Worm (Caenorhabditis elegans) whole organism, midembryonic: ENCODE data around the gene srt-74.
"Not testable (repeated sequence)": the region's sequence is repeated elsewhere in the genome, so short reads cannot be mapped to it uniquely, and the experiment has no call there.

Experiments used
- T22C8.4 ChIP-seq: fragments of 200-800 bp; sonication (Bioruptor generic); IDR thresholded peaks from 2 replicates; pipeline ENCODE4 v1.3.6; 2022; ENCODE audit warnings: missing genetic modification characterization, missing compliant biosample characterization
- cog-1 ChIP-seq: sonication (generic microtip); optimal IDR thresholded peaks from 2 replicates; lab custom pipeline; 2016; ENCODE audit warnings: missing genetic modification characterization, missing compliant biosample characterization
- flt-1 ChIP-seq: fragments of 200-800 bp; sonication (Bioruptor generic); IDR thresholded peaks from 2 replicates; pipeline ENCODE4 v1.3.6; 2022; ENCODE audit warnings: missing genetic modification characterization, missing compliant biosample characterization
- klf-2 ChIP-seq: fragments of 200-800 bp; sonication (Bioruptor generic); conservative IDR thresholded peaks from 2 replicates; pipeline ENCODE4 v1.3.6; 2022; ENCODE audit warnings: missing genetic modification reagents, missing genetic modification characterization, missing compliant biosample characterization
- med-1 ChIP-seq: sonication (generic microtip); optimal IDR thresholded peaks from 2 replicates; lab custom pipeline; 2017; ENCODE audit warnings: missing genetic modification characterization, mild to moderate bottlenecking, missing compliant biosample characterization, antibody characterized with exemption, missing genetic modification reagents; ENCODE audit not compliant: insufficient read depth
- ref-1 ChIP-seq: fragments of 200-800 bp; sonication (Bioruptor generic); conservative IDR thresholded peaks from 2 replicates; pipeline ENCODE4 v1.3.6; 2022; ENCODE audit warnings: missing genetic modification reagents, missing genetic modification characterization, missing compliant biosample characterization
- tab-1 ChIP-seq: fragments of 200-800 bp; sonication (Bioruptor generic); IDR thresholded peaks from 2 replicates; pipeline ENCODE4 v1.3.6; 2022; ENCODE audit warnings: missing genetic modification characterization, missing compliant biosample characterization
- ztf-23 ChIP-seq: fragments of 200-800 bp; sonication (Bioruptor generic); IDR thresholded peaks from 2 replicates; pipeline ENCODE4 v1.3.6; 2022; ENCODE audit warnings: missing genetic modification reagents, missing genetic modification characterization, missing compliant biosample characterization
- ztf-29 ChIP-seq: fragments of 200-800 bp; sonication (Bioruptor generic); IDR thresholded peaks from 2 replicates; pipeline ENCODE4 v1.3.6; 2022; ENCODE audit warnings: missing genetic modification reagents, missing genetic modification characterization, missing compliant biosample characterization

Gene srt-74

DNA sequence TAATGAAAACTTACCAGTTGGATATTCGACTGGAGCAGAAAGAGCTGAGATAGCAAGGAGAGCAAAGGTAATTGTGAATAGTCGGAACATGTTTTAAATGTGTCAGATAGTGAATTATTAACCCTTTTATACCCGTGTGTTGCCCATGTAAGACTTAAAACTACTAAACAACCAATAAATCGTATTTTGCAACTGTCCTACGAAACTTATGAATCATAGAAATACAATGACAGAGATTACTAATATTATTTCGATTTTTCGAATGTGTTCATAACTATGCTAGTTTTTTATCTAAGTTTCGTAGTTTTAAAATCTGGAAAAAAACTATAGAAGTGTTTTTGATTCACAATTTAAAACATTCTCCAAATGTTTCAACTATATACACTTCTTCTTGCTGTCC lies 24.6 kb upstream of the srt-74 start, which contains the start of gene spig-4:
spig-4 (minus strand) TSS at position 101 of the 400 bp plus-strand sequence.
- not testable (repeated sequence) for TF ChIP-seq ztf-29, ztf-23, flt-1

DNA sequence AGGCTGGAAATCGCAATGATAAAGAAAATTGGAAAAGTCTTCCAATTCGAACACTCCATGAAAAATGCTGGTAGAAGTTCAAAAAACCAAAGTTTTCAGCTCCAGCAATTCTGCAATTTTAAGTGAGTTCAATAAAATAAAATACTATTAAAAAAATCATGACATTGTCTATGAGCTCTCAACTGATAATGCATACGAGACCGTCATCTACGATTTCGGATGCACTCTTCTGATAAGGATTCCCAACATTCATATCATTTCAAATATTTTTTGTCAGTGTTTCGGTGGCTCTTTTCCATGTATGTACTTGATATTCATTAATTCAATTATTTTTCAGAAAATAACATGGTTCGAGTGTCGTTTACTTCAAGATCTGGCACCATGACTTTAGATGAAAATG lies 19.0 kb upstream of the srt-74 start, which contains the start of gene F14D7.6:
F14D7.6 (plus strand) TSS at position 338 of the 400 bp plus-strand sequence.
- TF ChIP-seq T22C8.4 = no peak
- no peak for TF ChIP-seq cog-1
- TF ChIP-seq flt-1 = no peak
- no peak for TF ChIP-seq klf-2 (GFP tag; lab: Robert Waterston, UW)
- no peak for TF ChIP-seq tab-1
- no peak for TF ChIP-seq ref-1 (GFP tag; lab: Robert Waterston, UW)
- no peak for TF ChIP-seq med-1
- no peak for TF ChIP-seq ztf-23
- no peak for TF ChIP-seq ztf-29

DNA sequence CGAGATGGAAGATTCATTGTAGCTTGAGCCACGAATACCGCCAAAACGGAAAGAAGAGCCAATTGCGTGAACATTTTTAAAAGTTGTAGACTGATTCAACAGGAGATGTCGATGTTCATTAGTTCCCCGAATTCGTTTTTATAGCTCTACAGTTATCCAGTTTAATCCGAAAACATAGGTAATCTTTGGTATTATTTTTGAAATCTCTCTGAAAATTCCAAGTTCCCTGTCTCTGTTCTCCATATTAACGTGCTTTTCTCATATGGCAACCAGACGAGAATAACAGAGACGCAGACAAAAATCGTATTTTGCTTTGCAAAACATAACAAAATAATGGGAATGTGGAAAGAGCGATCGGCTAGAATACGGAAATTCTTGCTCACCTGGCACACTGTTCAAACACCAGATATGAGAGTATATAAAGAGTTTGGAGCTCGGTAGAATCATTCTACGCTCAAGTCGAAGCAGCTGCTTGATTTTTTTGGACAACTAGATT lies 17.5 kb upstream of the srt-74 start, which contains the start of the genes spig-3 and F14D7.12:
spig-3 (minus strand) TSS at position 101 of the 496 bp plus-strand sequence.
F14D7.12 (plus strand) TSS at position 446 of the 496 bp plus-strand sequence.
- TF ChIP-seq T22C8.4 (no peak), ztf-29 (no peak), ref-1 (GFP tag; lab: Robert Waterston, UW) (no peak), klf-2 (GFP tag; lab: Robert Waterston, UW) (no peak), cog-1 (no peak), flt-1 (no peak), tab-1 (no peak), ztf-23 (no peak), med-1 (no peak)

DNA sequence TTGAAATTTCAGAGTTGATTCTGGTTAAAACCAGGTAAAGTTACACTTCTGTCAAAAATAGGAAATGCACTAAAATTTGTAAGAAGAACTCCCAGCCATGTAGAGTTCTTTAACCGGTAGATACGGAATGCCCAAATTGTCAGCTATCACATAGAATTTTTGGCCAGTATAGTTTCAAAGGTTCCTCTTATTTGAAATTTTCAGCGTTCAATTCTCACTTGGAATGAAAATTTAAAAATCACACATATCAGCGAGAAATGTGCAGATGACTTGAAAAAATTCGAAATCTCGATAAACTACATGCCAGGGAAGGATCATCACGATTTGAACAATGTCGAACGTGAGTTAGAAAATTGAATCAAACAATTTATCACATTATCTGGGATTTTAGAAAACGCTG lies 14.4 kb upstream of the srt-74 start, which contains the start of gene F14D7.3:
F14D7.3 (plus strand) TSS at position 301 of the 400 bp plus-strand sequence.
- TF ChIP-seq tab-1 = no peak
- TF ChIP-seq cog-1 = no peak
- TF ChIP-seq ztf-29 = no peak
- no peak for TF ChIP-seq ref-1 (GFP tag; lab: Robert Waterston, UW)
- no peak for TF ChIP-seq T22C8.4
- no peak for TF ChIP-seq klf-2 (GFP tag; lab: Robert Waterston, UW)

- no peak for TF ChIP-seq flt-1
Observed at ce11 chrV:14294396-14294795, 12.3 kb upstream of the srt-74 start, which contains the start of gene F14D7.9. Gene F14D7.9, plus strand, starts transcription at chrV:14294696.

- no peak for TF ChIP-seq med-1
- no peak for TF ChIP-seq ztf-29
- no peak for TF ChIP-seq flt-1
- no peak for TF ChIP-seq klf-2 (GFP tag; lab: Robert Waterston, UW)
- TF ChIP-seq T22C8.4 = no peak
- TF ChIP-seq ref-1 (GFP tag; lab: Robert Waterston, UW) = no peak
- no peak for TF ChIP-seq ztf-23
- TF ChIP-seq cog-1 = no peak
- no peak for TF ChIP-seq tab-1
Observed at ce11 chrV:14293667-14294194, 11.6 kb upstream of the srt-74 start, which contains the start of gene F14D7.2. Gene F14D7.2, minus strand, starts transcription at chrV:14293717.

ce11 chrV:14290636-14291035 lies 8.5 kb upstream of the srt-74 start, which contains the start of gene F14D7.18:
Gene F14D7.18, minus strand, starts transcription at chrV:14290736.
- TF ChIP-seq cog-1 = no peak
- TF ChIP-seq ztf-29 = no peak
- TF ChIP-seq tab-1 = no peak
- no peak for TF ChIP-seq T22C8.4
- no peak for TF ChIP-seq med-1
- no peak for TF ChIP-seq ref-1 (GFP tag; lab: Robert Waterston, UW)
- no peak for TF ChIP-seq klf-2 (GFP tag; lab: Robert Waterston, UW)
- TF ChIP-seq flt-1 = no peak
- no peak for TF ChIP-seq ztf-23

DNA sequence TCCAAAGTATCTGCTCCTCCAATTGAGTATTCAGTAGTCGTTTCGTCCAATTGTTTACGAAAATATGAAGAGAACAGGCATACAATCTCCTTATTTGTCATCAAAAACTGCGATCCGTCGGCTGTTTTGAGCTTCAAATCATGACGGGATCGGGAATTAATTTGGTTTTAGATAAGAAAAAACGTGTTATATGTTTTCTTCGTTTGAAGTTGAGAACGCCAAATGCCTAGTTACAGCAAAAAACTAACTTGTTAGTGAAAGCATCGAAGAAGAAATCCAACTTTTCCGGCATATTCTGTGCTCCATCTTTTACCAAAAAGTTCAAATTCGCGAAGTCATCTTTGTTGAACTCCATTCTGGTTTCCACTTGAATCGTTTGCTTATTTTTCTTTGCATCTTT lies 7.2 kb upstream of the srt-74 start, which contains the start of gene F14D7.1:
F14D7.1 (minus strand) TSS at position 101 of the 400 bp plus-strand sequence.
- no peak for TF ChIP-seq flt-1
- TF ChIP-seq ztf-23 = no peak
- TF ChIP-seq cog-1 = no peak
- no peak for TF ChIP-seq med-1
- no peak for TF ChIP-seq T22C8.4
- TF ChIP-seq ref-1 (GFP tag; lab: Robert Waterston, UW) = no peak
- TF ChIP-seq tab-1 = no peak

ce11 chrV:14285803-14286202 lies 3.7 kb upstream of the srt-74 start, which contains the start of gene F40G12.11:
Gene F40G12.11, plus strand, starts transcription at chrV:14286171.
- no peak for TF ChIP-seq med-1
- TF ChIP-seq cog-1 = no peak
- no peak for TF ChIP-seq T22C8.4
- TF ChIP-seq tab-1 = no peak
- no peak for TF ChIP-seq klf-2 (GFP tag; lab: Robert Waterston, UW)

DNA sequence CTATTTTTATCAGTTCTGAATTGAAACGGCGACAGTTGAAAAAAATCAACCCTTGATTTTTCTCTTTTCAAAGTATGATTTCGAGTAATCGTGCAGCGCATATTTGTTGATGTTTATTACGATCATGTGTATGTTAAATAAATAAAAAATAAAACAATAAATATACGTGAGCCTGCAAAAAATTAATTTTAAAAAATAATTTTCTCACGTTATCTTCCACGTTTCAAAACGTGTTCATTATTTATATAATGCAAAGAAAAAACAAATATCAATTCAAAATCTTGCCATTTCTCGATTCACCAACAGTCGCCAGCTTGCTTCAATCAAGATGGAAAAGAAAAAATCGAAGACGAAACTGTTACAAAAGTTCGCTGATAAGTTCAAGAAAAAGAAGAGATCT lies 1.1 kb upstream of the srt-74 start, which contains the start of gene F40G12.10:
F40G12.10 (plus strand) TSS at position 301 of the 400 bp plus-strand sequence.
- TF ChIP-seq med-1 = no peak
- no peak for TF ChIP-seq ztf-29
- TF ChIP-seq tab-1 = no peak
- no peak for TF ChIP-seq klf-2 (GFP tag; lab: Robert Waterston, UW)
- no peak for TF ChIP-seq cog-1
- no peak for TF ChIP-seq T22C8.4
- no peak for TF ChIP-seq ref-1 (GFP tag; lab: Robert Waterston, UW)
- TF ChIP-seq ztf-23 = no peak
- TF ChIP-seq flt-1 = no peak

- TF ChIP-seq T22C8.4 (no peak), flt-1 (no peak), cog-1 (no peak), tab-1 (no peak), ztf-29 (no peak), ztf-23 (no peak), med-1 (no peak), klf-2 (GFP tag; lab: Robert Waterston, UW) (no peak), ref-1 (GFP tag; lab: Robert Waterston, UW) (no peak)
Observed at ce11 chrV:14279777-14280176, 2.3 kb downstream of the srt-74 start, which contains the start of gene srt-33. Gene srt-33, minus strand, starts transcription at chrV:14279877.
